Worm (Caenorhabditis elegans): ENCODE measurements around the gene cox-16.

The cox-16 gene

DNA sequence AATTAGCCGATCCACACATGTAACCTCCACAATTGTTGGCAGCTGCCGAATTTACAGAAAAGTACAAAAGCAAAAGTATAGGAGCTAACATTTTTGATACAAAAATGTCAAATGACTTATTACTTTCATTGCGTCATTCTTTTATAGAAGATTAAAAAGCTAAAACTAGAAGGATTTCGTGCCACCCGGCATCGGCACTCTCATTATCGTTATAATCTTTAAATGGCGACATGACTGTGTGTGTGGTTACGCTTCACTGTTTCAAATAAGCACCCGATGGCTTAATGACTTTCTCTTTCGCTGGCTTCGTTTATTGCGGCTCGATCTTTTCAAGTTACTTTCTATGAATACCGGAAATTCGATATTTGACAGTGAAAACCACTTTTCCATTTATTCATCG lies 2.3 kb downstream of the cox-16 start, which contains the start of gene grl-1:
Gene grl-1, minus strand, starts transcription at position 101 of the 400 bp plus-strand sequence.
- TF ChIP-seq ets-7 (tag; optimal IDR thresholded peaks at IDR 0.05) (no peak), hmg-4 (GFP tag; optimal IDR thresholded peaks at IDR 0.05) (no peak), aly-1 (tag; optimal IDR thresholded peaks at IDR 0.05) (no peak), tra-4 (tag; optimal IDR thresholded peaks at IDR 0.05) (no peak), scrt-1 (GFP tag; IDR thresholded peaks at IDR 0.05) (no peak), tbx-37 (GFP tag; conservative IDR thresholded peaks at IDR 0.05) (no peak), flt-1 (GFP tag; IDR thresholded peaks at IDR 0.05) (no peak), tbx-11 (GFP tag; IDR thresholded peaks at IDR 0.05) (no peak), sea-1 (GFP tag; conservative IDR thresholded peaks at IDR 0.05) (no peak), ama-1 (optimal IDR thresholded peaks at IDR 0.05) (no peak), ceh-13 (GFP tag; optimal IDR thresholded peaks at IDR 0.05) (no peak), hnd-1 (tag; optimal IDR thresholded peaks at IDR 0.05) (no peak), B0310.2 (tag; optimal IDR thresholded peaks at IDR 0.05) (no peak), hmbx-1 (tag; optimal IDR thresholded peaks at IDR 0.05) (no peak), ceh-36 (tag; optimal IDR thresholded peaks at IDR 0.05) (no peak), F13C5.2 (tag; optimal IDR thresholded peaks at IDR 0.05) (no peak), pes-1 (GFP tag; IDR thresholded peaks at IDR 0.05) (no peak)

- TF ChIP-seq B0310.2 (tag; optimal IDR thresholded peaks at IDR 0.05) (no peak), tbx-37 (GFP tag; conservative IDR thresholded peaks at IDR 0.05) (no peak), tra-4 (tag; optimal IDR thresholded peaks at IDR 0.05) (no peak), hnd-1 (tag; optimal IDR thresholded peaks at IDR 0.05) (no peak), tbx-11 (GFP tag; IDR thresholded peaks at IDR 0.05) (no peak), hmg-4 (GFP tag; optimal IDR thresholded peaks at IDR 0.05) (no peak), ceh-36 (tag; optimal IDR thresholded peaks at IDR 0.05) (no peak), ceh-13 (GFP tag; optimal IDR thresholded peaks at IDR 0.05) (no peak), hmbx-1 (tag; optimal IDR thresholded peaks at IDR 0.05) (no peak), pes-1 (GFP tag; IDR thresholded peaks at IDR 0.05) (no peak)
These were observed 8.3 kb downstream of the cox-16 start for ce11 chrV:5527694-5528093.

ce11 chrV:5525208-5525607 lies 10.8 kb downstream of the cox-16 start:
- no peak for TF ChIP-seq ets-7 (tag; optimal IDR thresholded peaks at IDR 0.05)
- TF ChIP-seq hnd-1 (tag; optimal IDR thresholded peaks at IDR 0.05) = no peak
- TF ChIP-seq scrt-1 (GFP tag; IDR thresholded peaks at IDR 0.05) = no peak
- no peak for TF ChIP-seq pes-1 (GFP tag; IDR thresholded peaks at IDR 0.05)
- TF ChIP-seq ceh-36 (tag; optimal IDR thresholded peaks at IDR 0.05) = no peak
- TF ChIP-seq ceh-13 (GFP tag; optimal IDR thresholded peaks at IDR 0.05) = no peak
- no peak for TF ChIP-seq hmg-4 (GFP tag; optimal IDR thresholded peaks at IDR 0.05)
- no peak for TF ChIP-seq ama-1 (optimal IDR thresholded peaks at IDR 0.05)
- no peak for TF ChIP-seq tbx-11 (GFP tag; IDR thresholded peaks at IDR 0.05)
- TF ChIP-seq hmbx-1 (tag; optimal IDR thresholded peaks at IDR 0.05) = no peak
- no peak for TF ChIP-seq flt-1 (GFP tag; IDR thresholded peaks at IDR 0.05)
- no peak for TF ChIP-seq sea-1 (GFP tag; conservative IDR thresholded peaks at IDR 0.05)
- TF ChIP-seq tbx-37 (GFP tag; conservative IDR thresholded peaks at IDR 0.05) = no peak
- no peak for TF ChIP-seq B0310.2 (tag; optimal IDR thresholded peaks at IDR 0.05)
- TF ChIP-seq aly-1 (tag; optimal IDR thresholded peaks at IDR 0.05) = no peak
- TF ChIP-seq F13C5.2 (tag; optimal IDR thresholded peaks at IDR 0.05) = no peak
- no peak for TF ChIP-seq tra-4 (tag; optimal IDR thresholded peaks at IDR 0.05)

- no peak for TF ChIP-seq sea-1 (GFP tag; conservative IDR thresholded peaks at IDR 0.05)
- no peak for TF ChIP-seq tra-4 (tag; optimal IDR thresholded peaks at IDR 0.05)
- TF ChIP-seq B0310.2 (tag; optimal IDR thresholded peaks at IDR 0.05) = no peak
These were observed 12.8 kb downstream of the cox-16 start for ce11 chrV:5523260-5523659.

- TF ChIP-seq hnd-1 (tag; optimal IDR thresholded peaks at IDR 0.05) (no peak), ceh-13 (GFP tag; optimal IDR thresholded peaks at IDR 0.05) (no peak), hmg-4 (GFP tag; optimal IDR thresholded peaks at IDR 0.05) (no peak), ets-7 (tag; optimal IDR thresholded peaks at IDR 0.05) (no peak), scrt-1 (GFP tag; IDR thresholded peaks at IDR 0.05) (no peak), flt-1 (GFP tag; IDR thresholded peaks at IDR 0.05) (no peak)
These were observed 14.3 kb downstream of the cox-16 start, which contains the start of gene hir-1 for ce11 chrV:5521735-5522241. TSS of gene hir-1 (plus strand) at chrV:5522139.

- TF ChIP-seq scrt-1 (GFP tag; IDR thresholded peaks at IDR 0.05) = no peak
- TF ChIP-seq hmbx-1 (tag; optimal IDR thresholded peaks at IDR 0.05) = no peak
- TF ChIP-seq tbx-37 (GFP tag; conservative IDR thresholded peaks at IDR 0.05) = no peak
- no peak for TF ChIP-seq aly-1 (tag; optimal IDR thresholded peaks at IDR 0.05)
- no peak for TF ChIP-seq ceh-13 (GFP tag; optimal IDR thresholded peaks at IDR 0.05)
- TF ChIP-seq sea-1 (GFP tag; conservative IDR thresholded peaks at IDR 0.05) = no peak
- TF ChIP-seq F13C5.2 (tag; optimal IDR thresholded peaks at IDR 0.05) = no peak
- no peak for TF ChIP-seq hmg-4 (GFP tag; optimal IDR thresholded peaks at IDR 0.05)
- no peak for TF ChIP-seq ama-1 (optimal IDR thresholded peaks at IDR 0.05)
- no peak for TF ChIP-seq tra-4 (tag; optimal IDR thresholded peaks at IDR 0.05)
- TF ChIP-seq ceh-36 (tag; optimal IDR thresholded peaks at IDR 0.05) = no peak
- no peak for TF ChIP-seq flt-1 (GFP tag; IDR thresholded peaks at IDR 0.05)
- no peak for TF ChIP-seq B0310.2 (tag; optimal IDR thresholded peaks at IDR 0.05)
- no peak for TF ChIP-seq hnd-1 (tag; optimal IDR thresholded peaks at IDR 0.05)
- no peak for TF ChIP-seq ets-7 (tag; optimal IDR thresholded peaks at IDR 0.05)
- TF ChIP-seq pes-1 (GFP tag; IDR thresholded peaks at IDR 0.05) = no peak
- TF ChIP-seq tbx-11 (GFP tag; IDR thresholded peaks at IDR 0.05) = no peak
These were observed 22.2 kb downstream of the cox-16 start, which contains the start of the genes hpo-15 and mms-19 for ce11 chrV:5513630-5514378. TSS of gene hpo-15 (minus strand) at chrV:5513830. TSS of gene mms-19 (plus strand) at chrV:5514348.

DNA sequence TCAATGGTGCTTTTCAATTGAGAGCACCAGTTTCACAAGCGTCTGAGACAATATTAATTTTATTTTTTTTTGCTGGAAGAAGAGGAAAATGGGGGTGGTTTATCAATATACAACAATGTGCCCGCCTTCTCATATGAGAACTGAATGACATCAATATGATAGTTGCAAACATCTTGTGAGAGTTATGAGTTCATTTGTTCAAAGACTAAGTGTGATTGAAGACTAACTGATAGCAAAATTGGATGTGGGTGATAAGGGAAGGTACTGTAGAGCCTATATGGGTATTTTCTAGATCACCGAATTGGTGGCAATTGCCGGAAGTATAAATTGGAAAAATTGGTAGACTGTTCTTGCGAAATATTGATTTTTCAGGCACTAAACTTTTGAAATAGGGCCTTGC lies 23.5 kb downstream of the cox-16 start:
- TF ChIP-seq ama-1 (optimal IDR thresholded peaks at IDR 0.05) (no peak), scrt-1 (GFP tag; IDR thresholded peaks at IDR 0.05) (no peak), tbx-11 (GFP tag; IDR thresholded peaks at IDR 0.05) (no peak), hmbx-1 (tag; optimal IDR thresholded peaks at IDR 0.05) (no peak), tra-4 (tag; optimal IDR thresholded peaks at IDR 0.05) (no peak), hnd-1 (tag; optimal IDR thresholded peaks at IDR 0.05) (no peak), ets-7 (tag; optimal IDR thresholded peaks at IDR 0.05) (no peak), flt-1 (GFP tag; IDR thresholded peaks at IDR 0.05) (no peak), ceh-13 (GFP tag; optimal IDR thresholded peaks at IDR 0.05) (no peak), pes-1 (GFP tag; IDR thresholded peaks at IDR 0.05) (no peak)
